Worm (Caenorhabditis elegans) whole organism, mixed stage, embryonic: ENCODE measurements around the gene srsx-31.
A peak's percentile ranks its signal among the peaks of the same experiment; 100 is the strongest.

Experiments
- M03D4.4 ChIP-seq: sonication (generic microtip); optimal IDR thresholded peaks from 2 replicates; lab custom pipeline; 2017; ENCODE audit warnings: mild to moderate bottlenecking, missing genetic modification characterization, missing compliant biosample characterization
- blmp-1 ChIP-seq: fragments of 150-350 bp; optimal IDR thresholded peaks from 2 replicates; lab custom pipeline; 2014; ENCODE audit warnings: missing biosample characterization, missing genetic modification characterization
- ceh-39 ChIP-seq: fragments of 150-350 bp; optimal IDR thresholded peaks from 2 replicates; lab custom pipeline; 2014; ENCODE audit warnings: missing biosample characterization, missing genetic modification characterization
- ceh-43 ChIP-seq: fragments of 200-800 bp; sonication (Bioruptor generic); optimal IDR thresholded peaks from 2 replicates; lab custom pipeline; 2018; ENCODE audit warnings: mild to moderate bottlenecking, missing genetic modification characterization, moderate library complexity, missing compliant biosample characterization
- ceh-83 ChIP-seq: fragments of 200-800 bp; sonication (Bioruptor generic); optimal IDR thresholded peaks from 2 replicates; lab custom pipeline; 2018; ENCODE audit warnings: mild to moderate bottlenecking, missing genetic modification characterization, missing compliant biosample characterization
- ces-1 ChIP-seq: fragments of 150-350 bp; optimal IDR thresholded peaks from 2 replicates; lab custom pipeline; 2014; ENCODE audit warnings: missing biosample characterization, missing genetic modification reagents, missing genetic modification characterization
- cnd-1 ChIP-seq: fragments of 200-800 bp; sonication (Bioruptor generic); optimal IDR thresholded peaks from 2 replicates; lab custom pipeline; 2018; ENCODE audit warnings: mild to moderate bottlenecking, missing genetic modification characterization, missing compliant biosample characterization
- drap-1 ChIP-seq: fragments of 200-800 bp; sonication (Bioruptor generic); optimal IDR thresholded peaks from 3 replicates; lab custom pipeline; 2018; ENCODE audit warnings: mild to moderate bottlenecking, missing genetic modification characterization, missing compliant biosample characterization
- elt-1 ChIP-seq: sonication (generic microtip); optimal IDR thresholded peaks from 2 replicates; lab custom pipeline; 2017; ENCODE audit warnings: missing genetic modification characterization, mild to moderate bottlenecking, missing compliant biosample characterization, antibody characterized with exemption, moderate library complexity, borderline replicate concordance; ENCODE audit not compliant: insufficient read depth
- elt-3 ChIP-seq: fragments of 150-350 bp; optimal IDR thresholded peaks from 2 replicates; lab custom pipeline; 2014; ENCODE audit warnings: missing biosample characterization, missing genetic modification characterization
- flh-1 ChIP-seq: fragments of 200-800 bp; sonication (Bioruptor generic); optimal IDR thresholded peaks from 2 replicates; lab custom pipeline; 2018; ENCODE audit warnings: mild to moderate bottlenecking, missing genetic modification characterization, moderate library complexity, missing compliant biosample characterization
- ham-2 ChIP-seq: fragments of 200-800 bp; sonication (Bioruptor generic); optimal IDR thresholded peaks from 2 replicates; lab custom pipeline; 2018; ENCODE audit warnings: mild to moderate bottlenecking, missing genetic modification characterization, missing compliant biosample characterization
- hlh-1 ChIP-seq: fragments of 150-350 bp; optimal IDR thresholded peaks from 2 replicates; lab custom pipeline; 2014; ENCODE audit warnings: missing biosample characterization, missing genetic modification reagents, missing genetic modification characterization
- lin-13 ChIP-seq: fragments of 150-350 bp; optimal IDR thresholded peaks from 2 replicates; lab custom pipeline; 2014; ENCODE audit warnings: missing biosample characterization, missing genetic modification characterization
- lin-32 ChIP-seq: fragments of 200-800 bp; sonication (Bioruptor generic); optimal IDR thresholded peaks from 2 replicates; lab custom pipeline; 2018; ENCODE audit warnings: mild to moderate bottlenecking, missing genetic modification characterization, missing compliant biosample characterization
- lsy-2 ChIP-seq: fragments of 150-350 bp; optimal IDR thresholded peaks from 2 replicates; lab custom pipeline; 2014; ENCODE audit warnings: missing biosample characterization, missing genetic modification characterization
- mab-5 ChIP-seq: fragments of 150-350 bp; optimal IDR thresholded peaks from 2 replicates; lab custom pipeline; 2014; ENCODE audit warnings: missing biosample characterization, missing genetic modification characterization
- mep-1 ChIP-seq: fragments of 150-350 bp; optimal IDR thresholded peaks from 2 replicates; lab custom pipeline; 2017; ENCODE audit warnings: missing biosample characterization, missing genetic modification reagents, missing genetic modification characterization, inconsistent platforms
- mls-2 ChIP-seq: sonication (generic microtip); optimal IDR thresholded peaks from 2 replicates; lab custom pipeline; 2016; ENCODE audit warnings: mild to moderate bottlenecking, missing genetic modification characterization, moderate library complexity, missing compliant biosample characterization
- nhr-2 ChIP-seq: fragments of 150-350 bp; optimal IDR thresholded peaks from 2 replicates; lab custom pipeline; 2014; ENCODE audit warnings: missing biosample characterization, missing genetic modification characterization
- nhr-237 ChIP-seq: fragments of 150-350 bp; optimal IDR thresholded peaks from 2 replicates; lab custom pipeline; 2014; ENCODE audit warnings: missing biosample characterization, missing genetic modification characterization
- nhr-76 ChIP-seq: sonication (generic microtip); optimal IDR thresholded peaks from 2 replicates; lab custom pipeline; 2017; ENCODE audit warnings: missing biosample characterization, missing genetic modification characterization
- pha-4 ChIP-seq: fragments of 150-350 bp; optimal IDR thresholded peaks from 2 replicates; lab custom pipeline; 2018; ENCODE audit warnings: missing biosample characterization, missing genetic modification reagents, missing genetic modification characterization
- sem-2 ChIP-seq: fragments of 200-800 bp; sonication (Bioruptor generic); optimal IDR thresholded peaks from 2 replicates; lab custom pipeline; 2018; ENCODE audit warnings: mild to moderate bottlenecking, missing genetic modification characterization, missing compliant biosample characterization
- sptf-1 ChIP-seq: sonication (generic microtip); optimal IDR thresholded peaks from 2 replicates; lab custom pipeline; 2017; ENCODE audit warnings: mild to moderate bottlenecking, missing genetic modification characterization, moderate library complexity, missing compliant biosample characterization
- tbx-8 ChIP-seq: fragments of 200-800 bp; sonication (Bioruptor generic); optimal IDR thresholded peaks from 2 replicates; lab custom pipeline; 2018; ENCODE audit warnings: mild to moderate bottlenecking, missing genetic modification characterization, moderate library complexity, missing compliant biosample characterization
- unc-120 ChIP-seq: sonication (generic microtip); optimal IDR thresholded peaks from 2 replicates; lab custom pipeline; 2017; ENCODE audit warnings: missing genetic modification characterization, missing compliant biosample characterization; ENCODE audit not compliant: poor library complexity, severe bottlenecking
- unc-39 ChIP-seq: fragments of 150-350 bp; optimal IDR thresholded peaks from 2 replicates; lab custom pipeline; 2014; ENCODE audit warnings: missing biosample characterization, missing genetic modification characterization
- unc-62 ChIP-seq: fragments of 150-350 bp; optimal IDR thresholded peaks from 2 replicates; lab custom pipeline; 2014; ENCODE audit warnings: missing biosample characterization, missing genetic modification reagents, missing genetic modification characterization
- zip-8 ChIP-seq: fragments of 150-350 bp; optimal IDR thresholded peaks from 2 replicates; lab custom pipeline; 2014; ENCODE audit warnings: missing biosample characterization, missing genetic modification characterization
- ztf-11 ChIP-seq: fragments of 150-350 bp; optimal IDR thresholded peaks from 2 replicates; lab custom pipeline; 2014; ENCODE audit warnings: missing biosample characterization, missing genetic modification characterization

srsx-31 gene

ce11 chrV:11281414-11282209, 26.7 kb upstream of the srsx-31 start:
- peak; percentile 3 for TF ChIP-seq ces-1 (GFP tag; lab: Kevin White, UChicago)
- TF ChIP-seq ham-2, result peak; percentile 65
- TF ChIP-seq nhr-76 (tag; lab: Kevin White, UChicago), result no peak
- peak; percentile 39 for TF ChIP-seq unc-62
- peak; percentile 7 for TF ChIP-seq mep-1 (tag; lab: Kevin White, UChicago)
- peak; percentile 41 for TF ChIP-seq elt-1 (tag; lab: Kevin White, UChicago)
- TF ChIP-seq ceh-39 (tag; lab: Kevin White, UChicago), result peak; percentile 39
- peak; percentile 91 for TF ChIP-seq hlh-1 (tag; lab: Kevin White, UChicago)
- no peak for TF ChIP-seq pha-4
- TF ChIP-seq unc-120 (tag; lab: Kevin White, UChicago), result peak; percentile 38
- TF ChIP-seq blmp-1 (tag; lab: Kevin White, UChicago), result peak; percentile 69

- TF ChIP-seq elt-1 (tag; lab: Kevin White, UChicago), result no peak
- no peak for TF ChIP-seq ham-2
- TF ChIP-seq ceh-43, result no peak
- TF ChIP-seq hlh-1 (tag; lab: Kevin White, UChicago), result no peak
- no peak for TF ChIP-seq lsy-2 (tag; lab: Kevin White, UChicago)
- no peak for TF ChIP-seq mep-1 (tag; lab: Kevin White, UChicago)
- no peak for TF ChIP-seq sem-2 (GFP tag; lab: Kevin White, UChicago)
- no peak for TF ChIP-seq unc-62
- TF ChIP-seq zip-8, result no peak
- no peak for TF ChIP-seq elt-3 (tag; lab: Kevin White, UChicago)
- no peak for TF ChIP-seq nhr-237 (tag; lab: Kevin White, UChicago)
- TF ChIP-seq nhr-76 (tag; lab: Kevin White, UChicago), result no peak
- TF ChIP-seq lin-32, result no peak
- no peak for TF ChIP-seq unc-39 (tag; lab: Kevin White, UChicago)
- no peak for TF ChIP-seq tbx-8 (GFP tag; lab: Kevin White, UChicago)
Observed at ce11 chrV:11279564-11279963, 24.7 kb upstream of the srsx-31 start.

- TF ChIP-seq ham-2, result no peak
- no peak for TF ChIP-seq lin-13 (tag; lab: Kevin White, UChicago)
- TF ChIP-seq tbx-8 (GFP tag; lab: Kevin White, UChicago), result no peak
- TF ChIP-seq lsy-2 (tag; lab: Kevin White, UChicago), result no peak
- TF ChIP-seq pha-4, result no peak
Observed at ce11 chrV:11272848-11273247, 18.0 kb upstream of the srsx-31 start, which contains the start of gene clec-223. clec-223 (plus strand) TSS chrV:11273148.

- TF ChIP-seq elt-3 (tag; lab: Kevin White, UChicago) (no peak), hlh-1 (tag; lab: Kevin White, UChicago) (no peak), nhr-76 (tag; lab: Kevin White, UChicago) (no peak), drap-1 (no peak), ces-1 (GFP tag; lab: Kevin White, UChicago) (no peak), nhr-237 (tag; lab: Kevin White, UChicago) (no peak), nhr-2 (tag; lab: Kevin White, UChicago) (no peak), lin-32 (no peak), elt-1 (tag; lab: Kevin White, UChicago) (no peak)
Observed at ce11 chrV:11271051-11271450, 16.2 kb upstream of the srsx-31 start, which contains the start of gene clec-222. clec-222 (plus strand) TSS chrV:11271351.

ce11 chrV:11268791-11269190, 13.9 kb upstream of the srsx-31 start, which contains the start of gene str-115:
str-115 (plus strand) TSS chrV:11269091.
- TF ChIP-seq unc-62, result no peak
- no peak for TF ChIP-seq M03D4.4
- TF ChIP-seq sem-2 (GFP tag; lab: Kevin White, UChicago), result no peak
- no peak for TF ChIP-seq cnd-1 (tag; lab: Kevin White, UChicago)
- TF ChIP-seq flh-1 (GFP tag; lab: Kevin White, UChicago), result no peak
- TF ChIP-seq blmp-1 (tag; lab: Kevin White, UChicago), result no peak
- TF ChIP-seq sptf-1, result no peak
- no peak for TF ChIP-seq mls-2 (tag; lab: Kevin White, UChicago)
- no peak for TF ChIP-seq ztf-11 (tag; lab: Kevin White, UChicago)
- TF ChIP-seq elt-3 (tag; lab: Kevin White, UChicago), result no peak
- TF ChIP-seq lin-32, result no peak
- no peak for TF ChIP-seq ceh-43
- no peak for TF ChIP-seq zip-8
- TF ChIP-seq ceh-83 (GFP tag; lab: Kevin White, UChicago), result no peak
- no peak for TF ChIP-seq hlh-1 (tag; lab: Kevin White, UChicago)
- no peak for TF ChIP-seq mep-1 (tag; lab: Kevin White, UChicago)
- TF ChIP-seq ham-2, result no peak
- TF ChIP-seq lsy-2 (tag; lab: Kevin White, UChicago), result no peak
- no peak for TF ChIP-seq nhr-2 (tag; lab: Kevin White, UChicago)
- TF ChIP-seq mab-5, result no peak
